Fruit fly (Drosophila melanogaster) whole organism, adult: ENCODE data around the gene Mal-B1.

Experiments
- CG11617 ChIP-seq: fragments of 200-800 bp; sonication (Bioruptor generic); optimal IDR thresholded peaks from 2 replicates; lab custom pipeline; 2017; ENCODE audit warnings: mild to moderate bottlenecking, missing biosample characterization, missing genetic modification reagents, missing genetic modification characterization
- CG12768 ChIP-seq: fragments of 200-800 bp; sonication (Bioruptor generic); optimal IDR thresholded peaks from 2 replicates; lab custom pipeline; 2017; ENCODE audit warnings: missing biosample characterization, missing genetic modification characterization, mild to moderate bottlenecking, moderate library complexity, missing genetic modification reagents
- CG14711 ChIP-seq: fragments of 200-800 bp; sonication (Bioruptor generic); optimal IDR thresholded peaks from 2 replicates; lab custom pipeline; 2018; ENCODE audit warnings: missing biosample characterization, mild to moderate bottlenecking, missing genetic modification characterization, moderate library complexity
- CG1620 ChIP-seq: fragments of 200-800 bp; sonication (Bioruptor generic); optimal IDR thresholded peaks from 2 replicates; lab custom pipeline; 2016; ENCODE audit warnings: missing biosample characterization, missing genetic modification characterization
- CG33017 ChIP-seq: fragments of 200-800 bp; sonication (Bioruptor generic); optimal IDR thresholded peaks from 2 replicates; lab custom pipeline; 2018; ENCODE audit warnings: missing biosample characterization, mild to moderate bottlenecking, missing genetic modification characterization, moderate library complexity
- CG5204 ChIP-seq: fragments of 200-800 bp; sonication (Bioruptor generic); optimal IDR thresholded peaks from 2 replicates; lab custom pipeline; 2016; ENCODE audit warnings: missing biosample characterization, missing genetic modification characterization
- CG7045 ChIP-seq: fragments of 200-800 bp; sonication (Bioruptor generic); optimal IDR thresholded peaks from 2 replicates; lab custom pipeline; 2017; ENCODE audit warnings: missing biosample characterization, mild to moderate bottlenecking, missing genetic modification characterization
- CG7101 ChIP-seq: fragments of 200-800 bp; sonication (Bioruptor generic); optimal IDR thresholded peaks from 2 replicates; lab custom pipeline; 2018; ENCODE audit warnings: missing biosample characterization, mild to moderate bottlenecking, missing genetic modification characterization, moderate library complexity
- Clk ChIP-seq: fragments of 200-800 bp; sonication (Bioruptor generic); optimal IDR thresholded peaks from 2 replicates; lab custom pipeline; 2017; ENCODE audit warnings: missing biosample characterization, missing genetic modification characterization
- Crg-1 ChIP-seq: fragments of 200-800 bp; sonication (Bioruptor generic); optimal IDR thresholded peaks from 2 replicates; lab custom pipeline; 2016; ENCODE audit warnings: missing biosample characterization, missing genetic modification characterization
- Hr96 ChIP-seq: fragments of 200-800 bp; sonication (Bioruptor generic); optimal IDR thresholded peaks from 2 replicates; lab custom pipeline; 2016; ENCODE audit warnings: missing biosample characterization, missing genetic modification characterization
- Mnt ChIP-seq: fragments of 200-800 bp; sonication (Bioruptor generic); optimal IDR thresholded peaks from 2 replicates; lab custom pipeline; 2016; ENCODE audit warnings: missing biosample characterization, mild to moderate bottlenecking, missing genetic modification characterization
- bab1 ChIP-seq: fragments of 200-800 bp; sonication (Bioruptor generic); optimal IDR thresholded peaks from 3 replicates; lab custom pipeline; 2019; ENCODE audit warnings: missing biosample characterization, mild to moderate bottlenecking, missing genetic modification characterization, moderate library complexity
- cic ChIP-seq: fragments of 200-800 bp; sonication (Bioruptor generic); optimal IDR thresholded peaks from 2 replicates; lab custom pipeline; 2017; ENCODE audit warnings: missing biosample characterization, mild to moderate bottlenecking, missing genetic modification characterization, moderate library complexity
- cnc ChIP-seq, 2 experiments: fragments of >200 bp; optimal IDR thresholded peaks; 2 replicates each; lab custom pipeline; 2017
- kay ChIP-seq: fragments of 200-800 bp; sonication (Bioruptor generic); peaks from one replicate; lab custom pipeline; 2016; ENCODE audit warnings: missing biosample characterization, missing genetic modification characterization, borderline replicate concordance
- pad ChIP-seq: fragments of 200-800 bp; sonication (Bioruptor generic); optimal IDR thresholded peaks from 3 replicates; lab custom pipeline; 2017; ENCODE audit warnings: missing biosample characterization, missing genetic modification characterization, mild to moderate bottlenecking, moderate library complexity, missing genetic modification reagents
- tj ChIP-seq: fragments of 200-800 bp; sonication (Bioruptor generic); optimal IDR thresholded peaks from 3 replicates; lab custom pipeline; 2017; ENCODE audit warnings: missing biosample characterization, mild to moderate bottlenecking, missing genetic modification characterization, moderate library complexity
- toe ChIP-seq: fragments of 200-800 bp; sonication (Bioruptor generic); optimal IDR thresholded peaks from 2 replicates; lab custom pipeline; 2016; ENCODE audit warnings: missing biosample characterization, missing genetic modification characterization

Mal-B1 gene

dm6 chr2L:11840391-11840790 lies 6.6 kb upstream of the Mal-B1 start, which contains the start of gene CG31704:
Gene CG31704, plus strand, starts transcription at chr2L:11840691.
- TF ChIP-seq CG11617 (GFP tag; lab: Kevin White, UChicago) (no peak), kay (GFP tag; lab: Kevin White, UChicago) (no peak), CG7101 (no peak), CG1620 (no peak), cic (GFP tag; lab: Kevin White, UChicago) (no peak), Mnt (no peak), cnc (optimal IDR thresholded peaks at IDR 0.05; lab: Kevin White, UChicago) (no peak), CG33017 (tag; lab: Kevin White, UChicago) (no peak), bab1 (no peak), Clk (GFP tag; lab: Kevin White, UChicago) (no peak), CG7045 (GFP tag; lab: Kevin White, UChicago) (no peak)

- TF ChIP-seq CG14711 (tag; lab: Kevin White, UChicago), result no peak
- peak; percentile 45 for TF ChIP-seq CG33017 (tag; lab: Kevin White, UChicago)
- TF ChIP-seq CG5204 (GFP tag; lab: Kevin White, UChicago), result peak; percentile 32
- TF ChIP-seq bab1, result no peak
- TF ChIP-seq toe (GFP tag; lab: Kevin White, UChicago), result no peak
- TF ChIP-seq Hr96 (GFP tag; lab: Kevin White, UChicago), result peak; percentile 4
- no peak for TF ChIP-seq CG11617 (GFP tag; lab: Kevin White, UChicago)
- no peak for TF ChIP-seq Mnt
- peak; percentile 95 for TF ChIP-seq kay (GFP tag; lab: Kevin White, UChicago)
- peak; percentile 6 for TF ChIP-seq CG7045 (GFP tag; lab: Kevin White, UChicago)
- peak; percentile 32 for TF ChIP-seq CG12768 (GFP tag; lab: Kevin White, UChicago)
- no peak for TF ChIP-seq CG7101
- no peak for TF ChIP-seq Clk (GFP tag; lab: Kevin White, UChicago)
- no peak for TF ChIP-seq Crg-1 (GFP tag; lab: Kevin White, UChicago)
Measured at dm6 chr2L:11841538-11841937, 5.5 kb upstream of the Mal-B1 start.

dm6 chr2L:11842291-11843187 lies 4.5 kb upstream of the Mal-B1 start, which contains the start of the genes CG44008, CG14933, CG46426 and CG42486:
Gene CG44008, minus strand, starts transcription at chr2L:11842445.
Gene CG14933, plus strand, starts transcription at chr2L:11842828.
Gene CG46426, plus strand, starts transcription at chr2L:11842828.
Gene CG42486, plus strand, starts transcription at chr2L:11843137.
- peak; percentile 74 for TF ChIP-seq cic (GFP tag; lab: Kevin White, UChicago)
- peak; percentile 98 for TF ChIP-seq kay (GFP tag; lab: Kevin White, UChicago)
- peak; percentile 2 for TF ChIP-seq tj (GFP tag; lab: Kevin White, UChicago)
- no peak for TF ChIP-seq CG11617 (GFP tag; lab: Kevin White, UChicago)
- no peak for TF ChIP-seq CG7101

- TF ChIP-seq CG7045 (GFP tag; lab: Kevin White, UChicago), result no peak
- peak; percentile 4 for TF ChIP-seq CG12768 (GFP tag; lab: Kevin White, UChicago)
- TF ChIP-seq cic (GFP tag; lab: Kevin White, UChicago), result peak; percentile 90
- TF ChIP-seq pad (GFP tag; lab: Kevin White, UChicago), result no peak
- TF ChIP-seq kay (GFP tag; lab: Kevin White, UChicago), result peak; percentile 95
- TF ChIP-seq Hr96 (GFP tag; lab: Kevin White, UChicago), result no peak
- peak; percentile 10 for TF ChIP-seq CG33017 (tag; lab: Kevin White, UChicago)
Measured at dm6 chr2L:11844278-11844677, 2.7 kb upstream of the Mal-B1 start.

dm6 chr2L:11845159-11845788 lies 1.8 kb upstream of the Mal-B1 start:
- TF ChIP-seq CG12768 (GFP tag; lab: Kevin White, UChicago) (no peak), CG14711 (tag; lab: Kevin White, UChicago) (no peak), CG7101 (peak; percentile 8), cic (GFP tag; lab: Kevin White, UChicago) (peak; percentile 53), CG5204 (GFP tag; lab: Kevin White, UChicago) (no peak), kay (GFP tag; lab: Kevin White, UChicago) (peak; percentile 92), tj (GFP tag; lab: Kevin White, UChicago) (peak; percentile 7), CG7045 (GFP tag; lab: Kevin White, UChicago) (peak; percentile 24), Clk (GFP tag; lab: Kevin White, UChicago) (peak; percentile 22)

- peak; percentile 23 for TF ChIP-seq CG33017 (tag; lab: Kevin White, UChicago)
- TF ChIP-seq pad (GFP tag; lab: Kevin White, UChicago), result no peak
- TF ChIP-seq CG14711 (tag; lab: Kevin White, UChicago), result peak; percentile 56
- TF ChIP-seq CG7101, result peak; percentile 25
- TF ChIP-seq tj (GFP tag; lab: Kevin White, UChicago), result no peak
Measured at dm6 chr2L:11849658-11850057, 2.6 kb downstream of the Mal-B1 start, which contains the start of gene Mal-B2. Gene Mal-B2, plus strand, starts transcription at chr2L:11849958.
